2 fruit fly cellular contexts compared by ENCODE assay signal in the genomic region with DNA sequence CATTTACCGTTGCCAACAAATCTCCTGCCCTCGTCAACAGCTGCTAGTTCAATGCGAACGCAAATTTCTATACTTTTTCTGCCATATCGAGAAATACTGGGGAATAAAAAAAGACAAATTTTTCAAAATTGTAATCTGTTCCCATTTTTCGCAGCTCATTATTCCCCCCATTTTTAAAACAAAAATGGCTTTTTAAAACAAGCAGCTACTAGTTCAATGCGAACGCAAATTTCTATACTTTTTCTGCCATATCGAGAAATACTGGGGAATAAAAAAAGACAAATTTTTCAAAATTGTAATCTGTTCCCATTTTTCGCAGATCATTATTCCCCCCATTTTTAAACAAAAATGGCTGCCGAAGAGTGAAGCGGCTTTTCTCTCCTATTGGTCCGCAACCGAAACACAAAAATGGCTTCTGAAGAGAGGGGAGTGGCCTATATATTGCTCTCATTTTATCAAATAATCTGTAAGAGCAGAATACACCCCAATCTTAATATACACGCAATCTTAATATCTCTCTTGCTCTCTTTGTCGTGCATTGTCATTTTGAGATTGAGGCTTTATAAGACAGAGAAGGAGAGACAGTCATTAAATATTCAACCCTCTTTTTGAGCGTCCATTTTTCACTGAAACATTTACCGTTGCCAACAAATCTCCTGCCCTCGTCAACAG.
TF ChIP-seq lines count a peak whose summit lies in the region.
"Not testable (repeated sequence)": the region's sequence is repeated elsewhere in the genome, so short reads cannot be mapped to it uniquely, and the experiment has no call there.

No protein-coding gene starts in this region.

- TF ChIP-seq CTCF in whole organism, embryonic (GFP tag; optimal IDR thresholded peaks at IDR 0.05; lab: Kevin White, UChicago): not testable (repeated sequence)

TF ChIP-seq in whole organism, adult, 20 proteins besides CTCF, POLR2A, EP300 and RAD21:
- peak; percentile 11 for TF ChIP-seq kay (GFP tag; lab: Kevin White, UChicago; ENCODE audit: borderline replicate concordance)

TF ChIP-seq in whole organism, embryonic, 481 proteins besides CTCF, POLR2A, EP300 and RAD21:
- TF ChIP-seq Nf-YC (tag; optimal IDR thresholded peaks at IDR 0.05; lab: Kevin White, UChicago): peak; percentile 93
- TF ChIP-seq Nf-YB (GFP tag; optimal IDR thresholded peaks at IDR 0.05; lab: Kevin White, UChicago): peak; percentile 89
- TF ChIP-seq Trl (optimal IDR thresholded peaks at IDR 0.05; lab: Kevin White, UChicago): peak in 1 of 2 experiments; percentile 16
- not testable (repeated sequence) for TF ChIP-seq Trl (GFP tag; optimal IDR thresholded peaks at IDR 0.05; lab: Kevin White, UChicago)
